Worm (Caenorhabditis elegans): ENCODE measurements around the gene tpk-1.

The tpk-1 gene

ce11 chrIII:8911598-8912194 is at the start of gene tpk-1:
Gene tpk-1 (plus strand): TSS chrIII:8912144.
- TF ChIP-seq fkh-4 (tag; optimal IDR thresholded peaks at IDR 0.05; ENCODE audit: borderline replicate concordance) (no peak), lir-3 (tag; optimal IDR thresholded peaks at IDR 0.05; ENCODE audit: poor library complexity) (no peak), mef-2 (tag; optimal IDR thresholded peaks at IDR 0.05) (no peak), ceh-82 (tag; optimal IDR thresholded peaks at IDR 0.05) (no peak)

DNA sequence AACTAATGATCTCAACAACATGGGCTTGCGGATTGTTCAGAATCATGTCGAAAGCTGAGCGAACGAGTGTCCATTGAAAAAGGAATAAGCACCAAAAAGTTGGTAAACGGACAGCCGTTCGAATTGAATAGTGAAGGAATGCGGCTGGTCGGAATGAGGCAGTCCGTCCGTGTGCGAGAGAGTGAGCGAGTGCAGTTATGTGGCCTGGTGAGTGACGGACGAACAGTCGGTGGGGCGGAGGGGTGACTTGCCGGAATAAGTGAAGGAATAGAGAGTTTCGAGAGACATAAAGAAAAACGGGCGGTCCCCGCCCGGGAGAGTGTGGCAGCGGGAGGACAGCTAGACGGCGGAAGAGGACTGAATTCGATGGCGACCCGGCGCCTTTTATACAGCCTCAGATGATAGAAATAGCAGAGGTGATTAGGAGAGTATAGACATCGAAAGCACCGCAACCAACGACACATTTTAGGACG is 46.6 kb upstream of the tpk-1 start:
- TF ChIP-seq fos-1 (tag; optimal IDR thresholded peaks at IDR 0.05) (peak; percentile 57), hpl-2 (GFP tag; optimal IDR thresholded peaks at IDR 0.05) (peak; percentile 40), egl-27 (tag; optimal IDR thresholded peaks at IDR 0.05) (no peak), lin-13 (GFP tag; optimal IDR thresholded peaks at IDR 0.05) (peak; percentile 69), nhr-19 (GFP tag; conservative IDR thresholded peaks at IDR 0.05) (peak; percentile 89), ceh-82 (tag; optimal IDR thresholded peaks at IDR 0.05) (peak in 2 of 3 experiments; percentile 34 to 61), sup-37 (GFP tag; optimal IDR thresholded peaks at IDR 0.05) (peak; percentile 62), unc-130 (tag; optimal IDR thresholded peaks at IDR 0.05) (peak; percentile 59), F16B12.6 (tag; optimal IDR thresholded peaks at IDR 0.05) (peak; percentile 18), jun-1 (tag; optimal IDR thresholded peaks at IDR 0.05) (peak; percentile 22), fkh-10 (GFP tag; optimal IDR thresholded peaks at IDR 0.05) (no peak), nhr-85 (tag) (peak; percentile 74), alr-1 (tag; optimal IDR thresholded peaks at IDR 0.05; ENCODE audit: borderline replicate concordance) (no peak), ets-5 (GFP tag; IDR thresholded peaks at IDR 0.05) (no peak), fkh-8 (tag; optimal IDR thresholded peaks at IDR 0.05) (no peak), nhr-47 (tag; optimal IDR thresholded peaks at IDR 0.05) (peak; percentile 80), hlh-4 (tag; optimal IDR thresholded peaks at IDR 0.05) (no peak), nhr-71 (tag; optimal IDR thresholded peaks at IDR 0.05) (peak; percentile 93), efl-1 (optimal IDR thresholded peaks at IDR 0.05) (peak; percentile 38 to 45), efl-1 (GFP tag; optimal IDR thresholded peaks at IDR 0.05 in 1 of 2) (peak; percentile 36 to 91), nhr-20 (tag; optimal IDR thresholded peaks at IDR 0.05) (peak; percentile 94), sox-4 (tag; optimal IDR thresholded peaks at IDR 0.05) (no peak), elt-3 (tag; optimal IDR thresholded peaks at IDR 0.05) (peak in 3 of 6 experiments; percentile 6 to 29 (median 19)), lin-35 (GFP tag; optimal IDR thresholded peaks at IDR 0.05) (peak; percentile 57 to 63), ceh-88 (GFP tag; IDR thresholded peaks at IDR 0.05) (peak; percentile 54; the same call in 1 of the 2 replicates), tbx-2 (tag; optimal IDR thresholded peaks at IDR 0.05) (peak; percentile 68), grh-1 (GFP tag; IDR thresholded peaks at IDR 0.05) (peak; percentile 69), mdl-1 (tag; optimal IDR thresholded peaks at IDR 0.05) (peak in 1 of 2 experiments; percentile 45), ceh-8 (GFP tag; optimal IDR thresholded peaks at IDR 0.05) (peak; percentile 55), mef-2 (tag; optimal IDR thresholded peaks at IDR 0.05) (no peak), hlh-17 (GFP tag; optimal IDR thresholded peaks at IDR 0.05; ENCODE audit: borderline replicate concordance) (no peak), zag-1 (tag; optimal IDR thresholded peaks at IDR 0.05) (no peak), sptf-1 (tag; optimal IDR thresholded peaks at IDR 0.05) (no peak), elt-2 (tag; optimal IDR thresholded peaks at IDR 0.05) (peak; percentile 41), dsc-1 (tag; optimal IDR thresholded peaks at IDR 0.05) (no peak), nhr-76 (tag; optimal IDR thresholded peaks at IDR 0.05) (no peak), vab-15 (tag; optimal IDR thresholded peaks at IDR 0.05) (no peak), lin-15B (tag; optimal IDR thresholded peaks at IDR 0.05) (peak; percentile 2), swsn-7 (tag; optimal IDR thresholded peaks at IDR 0.05) (peak; percentile 78), rnt-1 (tag; optimal IDR thresholded peaks at IDR 0.05) (peak; percentile 92), blmp-1 (tag; optimal IDR thresholded peaks at IDR 0.05) (peak; percentile 29), nhr-11 (tag; optimal IDR thresholded peaks at IDR 0.05) (no peak), efl-3 (GFP tag; optimal IDR thresholded peaks at IDR 0.05) (no peak), unc-98 (GFP tag; IDR thresholded peaks at IDR 0.05) (peak; percentile 48; the same call in 1 of the 2 replicates), ztf-11 (tag; optimal IDR thresholded peaks at IDR 0.05) (peak in 1 of 2 experiments; percentile 36), lin-14 (GFP tag; optimal IDR thresholded peaks at IDR 0.05) (peak; percentile 94), unc-62 (GFP tag; optimal IDR thresholded peaks at IDR 0.05) (no peak)

Data from whole organism, L1 larva.